Worm (Caenorhabditis elegans): Measurements from ENCODE around the gene fbn-1.
"Not testable (repeated sequence)": the region's sequence is repeated elsewhere in the genome, so short reads cannot be mapped to it uniquely, and the experiment has no call there.

The fbn-1 gene

DNA sequence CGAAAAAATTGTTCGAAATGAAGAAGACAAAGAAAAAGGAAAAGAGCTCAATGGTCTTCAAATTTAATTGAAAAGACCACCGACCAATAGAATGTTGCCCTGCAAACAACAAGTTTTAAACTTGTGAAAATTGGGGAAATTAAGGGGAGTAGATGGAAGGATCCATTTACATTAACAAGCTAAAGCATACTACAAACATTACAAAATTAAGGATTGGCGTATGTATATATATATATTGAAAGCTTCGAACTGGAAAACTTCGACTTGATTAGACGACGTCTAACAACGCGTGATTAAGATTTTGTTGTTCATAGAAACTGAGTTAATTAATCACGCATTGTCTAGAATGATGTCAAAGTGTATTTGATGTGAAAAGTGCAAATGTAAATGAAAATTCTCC lies 37.0 kb upstream of the fbn-1 start, which contains the start of gene R13A5.15:
TSS of gene R13A5.15 (minus strand) at position 101 of the 400 bp plus-strand sequence.
- TF ChIP-seq snpc-4 (tag; optimal IDR thresholded peaks at IDR 0.05) (no peak), unc-39 (tag; optimal IDR thresholded peaks at IDR 0.05) (no peak), nhr-77 (tag; optimal IDR thresholded peaks at IDR 0.05) (no peak), nhr-11 (tag; optimal IDR thresholded peaks at IDR 0.05) (no peak), ztf-4 (tag; optimal IDR thresholded peaks at IDR 0.05) (no peak), tbx-2 (tag; optimal IDR thresholded peaks at IDR 0.05) (no peak), mdl-1 (tag; optimal IDR thresholded peaks at IDR 0.05) (no peak), lsy-12 (tag; optimal IDR thresholded peaks at IDR 0.05) (no peak), fkh-2 (tag; optimal IDR thresholded peaks at IDR 0.05) (no peak), skn-1 (tag; optimal IDR thresholded peaks at IDR 0.05) (no peak), lin-15B (tag; optimal IDR thresholded peaks at IDR 0.05) (no peak), ceh-82 (tag; optimal IDR thresholded peaks at IDR 0.05) (no peak), jun-1 (tag; optimal IDR thresholded peaks at IDR 0.05) (no peak), fkh-10 (GFP tag; optimal IDR thresholded peaks at IDR 0.05) (no peak), mml-1 (tag; optimal IDR thresholded peaks at IDR 0.05) (no peak), ceh-28 (tag; optimal IDR thresholded peaks at IDR 0.05) (no peak), sea-2 (GFP tag; optimal IDR thresholded peaks at IDR 0.05) (no peak), aly-2 (tag; optimal IDR thresholded peaks at IDR 0.05) (no peak), ztf-11 (tag; optimal IDR thresholded peaks at IDR 0.05) (no peak)

DNA sequence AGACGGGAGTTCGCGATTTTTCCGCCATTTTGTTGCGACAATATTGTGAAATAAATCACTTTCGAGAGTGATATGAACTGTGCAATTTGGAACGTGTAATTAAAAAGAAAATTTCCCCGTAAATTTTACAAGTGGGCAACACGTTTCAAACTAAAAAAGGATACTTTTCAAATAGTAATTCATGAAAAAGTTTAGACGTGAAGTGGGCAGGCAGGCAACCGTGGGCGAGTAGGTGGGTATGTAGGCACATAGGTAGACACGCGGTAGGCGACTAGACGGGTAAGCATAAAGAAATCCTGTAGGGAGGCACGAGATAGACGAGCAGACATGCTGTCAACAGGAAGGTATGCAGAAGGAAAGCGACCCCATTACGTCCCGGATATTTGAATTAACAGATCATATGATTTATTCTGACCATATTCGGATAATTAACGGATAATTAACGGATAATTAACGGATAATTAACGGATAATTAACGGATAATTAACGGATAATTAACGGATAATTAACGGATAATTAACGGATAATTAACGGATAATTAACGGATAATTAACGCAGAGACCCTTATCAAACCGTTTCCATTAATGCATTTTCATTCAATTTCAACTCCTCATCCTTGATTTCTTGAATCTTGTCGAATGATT lies 31.8 kb upstream of the fbn-1 start, which contains the start of gene R13A5.11:
TSS of gene R13A5.11 (minus strand) at position 51 of the 644 bp plus-strand sequence.
- TF ChIP-seq ZK546.5 (tag; optimal IDR thresholded peaks at IDR 0.05) (no peak), nhr-28 (tag; optimal IDR thresholded peaks at IDR 0.05) (no peak), pqm-1 (tag; optimal IDR thresholded peaks at IDR 0.05) (no peak), elt-1 (tag; optimal IDR thresholded peaks at IDR 0.05) (no peak), fkh-2 (tag; optimal IDR thresholded peaks at IDR 0.05) (no peak), egl-5 (tag; optimal IDR thresholded peaks at IDR 0.05) (no peak), nfya-1 (tag; optimal IDR thresholded peaks at IDR 0.05; ENCODE audit: insufficient read depth) (no peak), lsy-12 (tag; optimal IDR thresholded peaks at IDR 0.05) (no peak), eor-1 (tag; optimal IDR thresholded peaks at IDR 0.05) (no peak), mdl-1 (tag; optimal IDR thresholded peaks at IDR 0.05) (no peak), nhr-12 (tag; optimal IDR thresholded peaks at IDR 0.05) (no peak), lin-39 (tag; optimal IDR thresholded peaks at IDR 0.05) (no peak)

DNA sequence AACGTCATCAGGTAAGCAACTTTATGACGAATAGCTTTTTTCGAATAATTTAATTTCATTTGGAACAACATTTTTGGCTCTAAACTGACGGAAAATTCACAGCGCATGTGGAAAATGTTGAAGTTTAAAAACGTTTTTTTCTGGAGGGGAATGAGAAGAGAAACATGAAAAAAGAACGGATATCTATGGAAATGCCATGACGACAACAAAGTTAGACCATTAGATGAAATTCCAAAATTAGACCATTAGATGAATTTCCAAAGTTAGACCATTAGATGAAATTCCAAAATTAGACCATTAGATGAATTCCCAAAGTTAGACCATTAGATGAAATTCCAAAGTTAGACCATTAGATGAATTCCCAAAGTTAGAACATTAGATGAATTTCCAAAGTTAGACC lies 30.7 kb upstream of the fbn-1 start, which contains the start of gene Y80D4G.2:
TSS of gene Y80D4G.2 (minus strand) at position 101 of the 400 bp plus-strand sequence.
- not testable (repeated sequence) for TF ChIP-seq ztf-4, fkh-2, nhr-237 (tag; optimal IDR thresholded peaks at IDR 0.05)

DNA sequence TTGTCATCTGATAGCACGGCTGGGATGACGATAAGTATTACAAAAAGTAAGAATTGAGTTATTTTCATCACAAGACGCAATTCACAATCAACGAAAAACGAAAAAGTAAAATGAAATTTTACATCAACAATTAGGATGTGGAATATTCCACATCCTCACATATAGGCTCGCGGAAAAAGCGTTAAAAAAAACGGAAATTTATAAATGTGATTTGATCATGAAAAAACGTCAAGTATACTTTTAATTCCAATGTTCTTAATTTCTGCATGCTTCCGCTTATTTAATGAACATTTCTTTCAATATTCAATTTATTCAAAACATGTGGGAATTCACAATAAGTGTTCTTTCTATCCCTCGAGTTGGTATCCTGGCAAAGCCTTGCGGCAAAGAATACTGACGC lies 17.0 kb upstream of the fbn-1 start, which contains the start of gene T04A6.3:
TSS of gene T04A6.3 (minus strand) at position 101 of the 400 bp plus-strand sequence.
- no peak for TF ChIP-seq nhr-28 (tag; optimal IDR thresholded peaks at IDR 0.05)
- TF ChIP-seq fkh-10 (GFP tag; optimal IDR thresholded peaks at IDR 0.05), result no peak
- no peak for TF ChIP-seq egl-5 (tag; optimal IDR thresholded peaks at IDR 0.05)
- TF ChIP-seq zag-1 (tag; optimal IDR thresholded peaks at IDR 0.05), result no peak
- TF ChIP-seq ceh-9 (tag; optimal IDR thresholded peaks at IDR 0.05), result no peak
- TF ChIP-seq nhr-43 (tag; optimal IDR thresholded peaks at IDR 0.05; ENCODE audit: poor library complexity, severe bottlenecking), result no peak
- TF ChIP-seq tbx-2 (tag; optimal IDR thresholded peaks at IDR 0.05), result no peak
- no peak for TF ChIP-seq mml-1 (tag; optimal IDR thresholded peaks at IDR 0.05)
- no peak for TF ChIP-seq nfya-1 (tag; optimal IDR thresholded peaks at IDR 0.05; ENCODE audit: insufficient read depth)
- no peak for TF ChIP-seq nhr-76 (tag; optimal IDR thresholded peaks at IDR 0.05)
- TF ChIP-seq fos-1 (tag; optimal IDR thresholded peaks at IDR 0.05), result no peak
- no peak for TF ChIP-seq eor-1 (tag; optimal IDR thresholded peaks at IDR 0.05)
- no peak for TF ChIP-seq pqm-1 (tag; optimal IDR thresholded peaks at IDR 0.05)
- no peak for TF ChIP-seq nhr-67 (tag; optimal IDR thresholded peaks at IDR 0.05)
- TF ChIP-seq nhr-23 (tag; optimal IDR thresholded peaks at IDR 0.05), result no peak

Measured in whole organism, L3 larva.